Worm (Caenorhabditis elegans): ENCODE measurements around the gene cyp-33E2.

- TF ChIP-seq ZK546.5 (tag; optimal IDR thresholded peaks at IDR 0.05) (no peak), fos-1 (tag; optimal IDR thresholded peaks at IDR 0.05) (no peak), F13H6.1 (tag; optimal IDR thresholded peaks at IDR 0.05) (no peak), blmp-1 (tag; optimal IDR thresholded peaks at IDR 0.05; ENCODE audit: insufficient read depth) (no peak), aly-2 (tag; optimal IDR thresholded peaks at IDR 0.05) (no peak), ceh-82 (tag; optimal IDR thresholded peaks at IDR 0.05) (no peak), nhr-129 (tag; optimal IDR thresholded peaks at IDR 0.05) (no peak), snpc-4 (tag; optimal IDR thresholded peaks at IDR 0.05) (no peak), lin-11 (tag; optimal IDR thresholded peaks at IDR 0.05) (no peak), nhr-237 (tag; optimal IDR thresholded peaks at IDR 0.05) (no peak), mab-5 (tag; optimal IDR thresholded peaks at IDR 0.05) (no peak), nhr-23 (tag; optimal IDR thresholded peaks at IDR 0.05) (no peak), unc-55 (GFP tag; optimal IDR thresholded peaks at IDR 0.05) (no peak)
Measured at ce11 chrIV:8651835-8652234, 39.7 kb downstream of the cyp-33E2 start, which contains the start of gene C49C8.8.

Data from whole organism, L2 larva.